Worm (Caenorhabditis elegans) whole organism, midembryonic: ENCODE data around the gene sgn-1.

Experiments
- T22C8.4 ChIP-seq: fragments of 200-800 bp; sonication (Bioruptor generic); IDR thresholded peaks from 2 replicates; pipeline ENCODE4 v1.3.6; 2022; ENCODE audit warnings: missing genetic modification characterization, missing compliant biosample characterization
- cog-1 ChIP-seq: sonication (generic microtip); optimal IDR thresholded peaks from 2 replicates; lab custom pipeline; 2016; ENCODE audit warnings: missing genetic modification characterization, missing compliant biosample characterization
- flt-1 ChIP-seq: fragments of 200-800 bp; sonication (Bioruptor generic); IDR thresholded peaks from 2 replicates; pipeline ENCODE4 v1.3.6; 2022; ENCODE audit warnings: missing genetic modification characterization, missing compliant biosample characterization
- klf-2 ChIP-seq: fragments of 200-800 bp; sonication (Bioruptor generic); conservative IDR thresholded peaks from 2 replicates; pipeline ENCODE4 v1.3.6; 2022; ENCODE audit warnings: missing genetic modification reagents, missing genetic modification characterization, missing compliant biosample characterization
- med-1 ChIP-seq: sonication (generic microtip); optimal IDR thresholded peaks from 2 replicates; lab custom pipeline; 2017; ENCODE audit warnings: missing genetic modification characterization, mild to moderate bottlenecking, missing compliant biosample characterization, antibody characterized with exemption, missing genetic modification reagents; ENCODE audit not compliant: insufficient read depth
- ref-1 ChIP-seq: fragments of 200-800 bp; sonication (Bioruptor generic); conservative IDR thresholded peaks from 2 replicates; pipeline ENCODE4 v1.3.6; 2022; ENCODE audit warnings: missing genetic modification reagents, missing genetic modification characterization, missing compliant biosample characterization
- tab-1 ChIP-seq: fragments of 200-800 bp; sonication (Bioruptor generic); IDR thresholded peaks from 2 replicates; pipeline ENCODE4 v1.3.6; 2022; ENCODE audit warnings: missing genetic modification characterization, missing compliant biosample characterization
- ztf-23 ChIP-seq: fragments of 200-800 bp; sonication (Bioruptor generic); IDR thresholded peaks from 2 replicates; pipeline ENCODE4 v1.3.6; 2022; ENCODE audit warnings: missing genetic modification reagents, missing genetic modification characterization, missing compliant biosample characterization
- ztf-29 ChIP-seq: fragments of 200-800 bp; sonication (Bioruptor generic); IDR thresholded peaks from 2 replicates; pipeline ENCODE4 v1.3.6; 2022; ENCODE audit warnings: missing genetic modification reagents, missing genetic modification characterization, missing compliant biosample characterization

Gene sgn-1

DNA sequence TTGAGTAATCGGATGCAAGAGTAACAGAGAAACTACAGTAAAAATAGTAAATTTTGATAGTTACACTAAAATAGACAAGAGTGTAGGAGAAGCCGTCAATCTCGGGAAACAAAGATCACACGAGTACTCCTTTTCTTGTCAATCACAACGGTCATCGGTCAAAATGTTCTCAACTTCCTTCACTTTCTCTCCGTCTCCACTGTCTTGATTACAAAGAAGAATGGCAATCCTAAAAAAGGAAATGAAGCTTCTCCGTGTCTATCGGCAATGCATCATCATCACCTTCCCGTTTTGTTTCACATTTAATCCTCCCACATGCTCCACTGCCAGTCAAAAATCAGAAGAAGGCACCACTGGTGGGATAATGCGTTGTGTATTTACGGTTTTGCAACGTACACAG is 16.3 kb upstream of the sgn-1 start:
- TF ChIP-seq T22C8.4 (GFP tag; lab: Robert Waterston, UW) (no peak), ztf-29 (GFP tag; lab: Robert Waterston, UW) (no peak), ref-1 (GFP tag; lab: Robert Waterston, UW) (no peak), tab-1 (GFP tag; lab: Robert Waterston, UW) (no peak), ztf-23 (GFP tag; lab: Robert Waterston, UW) (no peak), med-1 (GFP tag; lab: Kevin White, UChicago) (no peak), cog-1 (tag; lab: Kevin White, UChicago) (no peak), klf-2 (GFP tag; lab: Robert Waterston, UW) (no peak), flt-1 (no peak)

DNA sequence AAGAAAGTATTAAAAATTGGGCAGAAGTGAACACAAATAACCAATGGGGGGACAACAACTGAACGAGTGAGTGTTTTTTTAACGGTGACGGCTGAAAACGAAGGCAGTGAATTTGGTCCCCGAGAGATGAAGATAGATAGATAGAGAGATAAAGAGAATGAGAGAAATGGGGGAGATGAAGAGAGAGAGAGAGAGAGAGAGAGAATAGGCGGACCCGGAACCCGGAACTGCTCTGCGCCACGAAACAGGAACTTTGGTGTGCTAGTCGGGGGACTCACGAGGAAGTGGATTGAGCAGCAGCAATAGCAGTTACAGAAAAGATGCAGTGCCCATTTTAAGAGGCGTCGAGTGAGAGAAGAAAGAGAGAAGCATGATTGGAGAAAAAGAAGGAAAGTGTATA is 12.9 kb upstream of the sgn-1 start:
- no peak for TF ChIP-seq med-1 (GFP tag; lab: Kevin White, UChicago)
- no peak for TF ChIP-seq flt-1
- TF ChIP-seq ztf-23 (GFP tag; lab: Robert Waterston, UW), result no peak
- TF ChIP-seq tab-1 (GFP tag; lab: Robert Waterston, UW), result no peak
- no peak for TF ChIP-seq ztf-29 (GFP tag; lab: Robert Waterston, UW)
- TF ChIP-seq cog-1 (tag; lab: Kevin White, UChicago), result no peak
- no peak for TF ChIP-seq ref-1 (GFP tag; lab: Robert Waterston, UW)
- TF ChIP-seq klf-2 (GFP tag; lab: Robert Waterston, UW), result no peak
- no peak for TF ChIP-seq T22C8.4 (GFP tag; lab: Robert Waterston, UW)

DNA sequence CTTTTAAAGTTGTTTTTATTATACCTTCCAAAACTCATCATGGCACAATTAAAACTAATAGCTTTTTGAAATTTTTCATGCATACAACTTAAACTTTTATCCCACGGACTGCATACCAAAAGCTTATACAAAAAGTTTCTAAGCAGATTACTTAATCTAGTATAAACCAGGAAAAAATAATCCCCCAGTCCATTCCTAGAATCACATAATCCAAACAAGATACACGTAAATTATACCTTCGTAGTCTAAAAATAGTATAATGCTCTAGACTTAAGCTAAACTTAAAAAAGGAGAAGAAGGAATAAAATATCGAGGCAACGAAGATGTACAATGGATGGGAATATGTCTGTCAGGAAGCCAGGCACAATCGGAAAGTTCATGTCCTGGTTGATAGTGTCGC is 11.8 kb upstream of the sgn-1 start:
- TF ChIP-seq med-1 (GFP tag; lab: Kevin White, UChicago) (no peak), cog-1 (tag; lab: Kevin White, UChicago) (no peak), klf-2 (GFP tag; lab: Robert Waterston, UW) (no peak), T22C8.4 (GFP tag; lab: Robert Waterston, UW) (no peak), ref-1 (GFP tag; lab: Robert Waterston, UW) (no peak), flt-1 (no peak), ztf-23 (GFP tag; lab: Robert Waterston, UW) (no peak), tab-1 (GFP tag; lab: Robert Waterston, UW) (no peak), ztf-29 (GFP tag; lab: Robert Waterston, UW) (no peak)

ce11 chrII:8794072-8794471 is 10.6 kb upstream of the sgn-1 start, which contains the start of gene F07H5.7:
F07H5.7 (minus strand) TSS chrII:8794172.
- no peak for TF ChIP-seq cog-1 (tag; lab: Kevin White, UChicago)
- no peak for TF ChIP-seq ztf-29 (GFP tag; lab: Robert Waterston, UW)
- TF ChIP-seq ztf-23 (GFP tag; lab: Robert Waterston, UW), result no peak
- no peak for TF ChIP-seq flt-1
- no peak for TF ChIP-seq tab-1 (GFP tag; lab: Robert Waterston, UW)
- TF ChIP-seq T22C8.4 (GFP tag; lab: Robert Waterston, UW), result no peak
- TF ChIP-seq med-1 (GFP tag; lab: Kevin White, UChicago), result no peak
- TF ChIP-seq klf-2 (GFP tag; lab: Robert Waterston, UW), result no peak
- TF ChIP-seq ref-1 (GFP tag; lab: Robert Waterston, UW), result no peak

- no peak for TF ChIP-seq cog-1 (tag; lab: Kevin White, UChicago)
These were observed 9.2 kb upstream of the sgn-1 start, which contains the start of gene idpa-2 for ce11 chrII:8792640-8793039. idpa-2 (minus strand) TSS chrII:8792740.

- TF ChIP-seq T22C8.4 (GFP tag; lab: Robert Waterston, UW) (no peak), flt-1 (0 out of 2 replicates have a peak, but pooled peaks have one; percentile 56), ztf-23 (GFP tag; lab: Robert Waterston, UW) (0 out of 2 replicates have a peak, but pooled peaks have one; percentile 41)
These were observed 6.5 kb upstream of the sgn-1 start, which contains the start of gene F07H5.13 for ce11 chrII:8789828-8790558. F07H5.13 (plus strand) TSS chrII:8790557.

- TF ChIP-seq cog-1 (tag; lab: Kevin White, UChicago), result no peak
- TF ChIP-seq T22C8.4 (GFP tag; lab: Robert Waterston, UW), result no peak
- TF ChIP-seq flt-1, result no peak
- TF ChIP-seq ref-1 (GFP tag; lab: Robert Waterston, UW), result no peak
- TF ChIP-seq ztf-23 (GFP tag; lab: Robert Waterston, UW), result no peak
- no peak for TF ChIP-seq tab-1 (GFP tag; lab: Robert Waterston, UW)
- no peak for TF ChIP-seq klf-2 (GFP tag; lab: Robert Waterston, UW)
- no peak for TF ChIP-seq med-1 (GFP tag; lab: Kevin White, UChicago)
- TF ChIP-seq ztf-29 (GFP tag; lab: Robert Waterston, UW), result no peak
These were observed 5.3 kb upstream of the sgn-1 start for ce11 chrII:8788752-8789151.

DNA sequence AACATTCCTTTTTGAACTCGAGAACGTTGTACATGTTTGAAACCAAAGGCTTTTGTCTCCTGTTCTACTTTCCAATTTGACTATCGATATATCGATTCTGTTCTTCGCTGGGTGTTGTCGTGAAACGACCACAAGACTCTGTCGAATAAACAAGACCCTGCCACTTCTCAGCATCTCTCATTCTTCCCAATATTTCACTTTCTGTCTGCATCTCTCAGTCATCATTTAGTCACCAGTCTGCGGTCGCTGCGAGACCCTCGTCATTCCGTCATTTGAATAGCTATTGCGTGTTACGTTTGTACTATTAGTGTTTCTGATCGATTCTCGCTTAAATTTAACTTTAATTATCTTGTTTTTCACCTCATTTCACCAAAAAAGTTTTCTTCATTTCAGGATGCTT is 3.9 kb upstream of the sgn-1 start:
- no peak for TF ChIP-seq ztf-23 (GFP tag; lab: Robert Waterston, UW)
- peak; percentile 90 for TF ChIP-seq T22C8.4 (GFP tag; lab: Robert Waterston, UW)
- peak; percentile 95 for TF ChIP-seq cog-1 (tag; lab: Kevin White, UChicago)
- no peak for TF ChIP-seq klf-2 (GFP tag; lab: Robert Waterston, UW)
- TF ChIP-seq flt-1, result peak; percentile 58; the same call in 1 of the 2 replicates

DNA sequence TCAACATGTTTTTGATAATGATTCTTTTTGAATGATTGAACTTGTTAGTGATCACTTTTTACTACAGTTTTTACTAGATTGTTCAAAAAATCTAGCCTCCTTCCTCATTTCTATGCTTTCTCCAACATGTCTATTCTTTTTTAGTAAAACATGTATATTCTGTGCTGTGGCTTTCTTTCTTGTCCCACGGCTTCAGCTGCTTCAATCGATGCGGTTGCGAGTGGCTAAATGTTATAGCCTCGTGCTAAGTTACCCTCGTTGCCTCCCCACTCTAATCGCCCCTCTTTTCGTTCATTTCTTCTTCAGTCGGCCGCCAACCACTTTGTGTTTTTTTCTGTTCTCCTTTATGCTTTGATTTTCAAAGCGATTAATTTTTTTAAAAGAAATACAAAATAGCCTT is 2.4 kb upstream of the sgn-1 start:
- TF ChIP-seq flt-1 (no peak), ztf-23 (GFP tag; lab: Robert Waterston, UW) (no peak), med-1 (GFP tag; lab: Kevin White, UChicago) (no peak), klf-2 (GFP tag; lab: Robert Waterston, UW) (no peak), ref-1 (GFP tag; lab: Robert Waterston, UW) (no peak)
